Worm (Caenorhabditis elegans) whole organism, early embryonic: ENCODE data around the gene igcm-2.

Experiments
- B0310.2 ChIP-seq: sonication (generic microtip); optimal IDR thresholded peaks from 2 replicates; lab custom pipeline; 2016; ENCODE audit warnings: mild to moderate bottlenecking, missing genetic modification characterization, missing compliant biosample characterization
- F13C5.2 ChIP-seq: sonication (generic microtip); optimal IDR thresholded peaks from 2 replicates; lab custom pipeline; 2017; ENCODE audit warnings: mild to moderate bottlenecking, missing genetic modification characterization, inconsistent platforms, missing compliant biosample characterization
- aly-1 ChIP-seq: sonication (generic microtip); optimal IDR thresholded peaks from 2 replicates; lab custom pipeline; 2016; ENCODE audit warnings: missing genetic modification characterization, missing compliant biosample characterization
- ama-1 ChIP-seq: fragments of 150-350 bp; optimal IDR thresholded peaks from 2 replicates; lab custom pipeline; 2014
- ceh-13 ChIP-seq: fragments of 200-800 bp; sonication (Bioruptor generic); optimal IDR thresholded peaks from 2 replicates; lab custom pipeline; 2018; ENCODE audit warnings: mild to moderate bottlenecking, missing genetic modification characterization, missing compliant biosample characterization
- ceh-36 ChIP-seq: sonication (generic microtip); optimal IDR thresholded peaks from 2 replicates; lab custom pipeline; 2016; ENCODE audit warnings: missing genetic modification characterization, inconsistent platforms, missing compliant biosample characterization
- ets-7 ChIP-seq: sonication (generic microtip); optimal IDR thresholded peaks from 2 replicates; lab custom pipeline; 2016; ENCODE audit warnings: missing genotype, missing genetic modification characterization, missing compliant biosample characterization
- flt-1 ChIP-seq: fragments of 200-800 bp; sonication (Bioruptor generic); IDR thresholded peaks from 2 replicates; pipeline ENCODE4 v1.3.6; 2022; ENCODE audit warnings: missing genetic modification characterization, missing compliant biosample characterization
- hmbx-1 ChIP-seq: sonication (generic microtip); optimal IDR thresholded peaks from 2 replicates; lab custom pipeline; 2016; ENCODE audit warnings: mild to moderate bottlenecking, missing genetic modification characterization, missing compliant biosample characterization
- hmg-4 ChIP-seq: fragments of 200-800 bp; sonication (Bioruptor generic); optimal IDR thresholded peaks from 2 replicates; lab custom pipeline; 2018; ENCODE audit warnings: mild to moderate bottlenecking, missing genetic modification characterization, missing compliant biosample characterization
- hnd-1 ChIP-seq: sonication (generic microtip); optimal IDR thresholded peaks from 2 replicates; lab custom pipeline; 2016; ENCODE audit warnings: missing genetic modification characterization, missing compliant biosample characterization
- pes-1 ChIP-seq: fragments of 200-800 bp; sonication (Bioruptor generic); IDR thresholded peaks from 2 replicates; pipeline ENCODE4 v1.3.6; 2022; ENCODE audit warnings: missing genetic modification reagents, missing genetic modification characterization, missing compliant biosample characterization
- scrt-1 ChIP-seq: fragments of 200-800 bp; sonication (Bioruptor generic); IDR thresholded peaks from 2 replicates; pipeline ENCODE4 v1.3.6; 2022; ENCODE audit warnings: missing genetic modification characterization, missing compliant biosample characterization
- sea-1 ChIP-seq: fragments of 200-800 bp; sonication (Bioruptor generic); conservative IDR thresholded peaks from 2 replicates; pipeline ENCODE4 v1.3.6; 2022; ENCODE audit warnings: missing genetic modification characterization, missing compliant biosample characterization
- tbx-11 ChIP-seq: fragments of 200-800 bp; sonication (Bioruptor generic); IDR thresholded peaks from 2 replicates; pipeline ENCODE4 v1.3.6; 2022; ENCODE audit warnings: missing genetic modification characterization, missing compliant biosample characterization
- tbx-37 ChIP-seq: fragments of 200-800 bp; sonication (Bioruptor generic); conservative IDR thresholded peaks from 2 replicates; pipeline ENCODE4 v1.3.6; 2022; ENCODE audit warnings: missing genetic modification reagents, missing genetic modification characterization, missing compliant biosample characterization
- tra-4 ChIP-seq: sonication (generic microtip); optimal IDR thresholded peaks from 2 replicates; lab custom pipeline; 2017; ENCODE audit warnings: missing genetic modification characterization, missing compliant biosample characterization

The igcm-2 gene

ce11 chrX:6408286-6408685 is 16.9 kb upstream of the igcm-2 start:
- no peak for TF ChIP-seq ama-1 (lab: Kevin White, UChicago)
- TF ChIP-seq aly-1, result no peak
- no peak for TF ChIP-seq flt-1
- TF ChIP-seq hnd-1 (tag; lab: Kevin White, UChicago), result no peak
- TF ChIP-seq tbx-11 (GFP tag; lab: Robert Waterston, UW), result no peak
- no peak for TF ChIP-seq tbx-37 (GFP tag; lab: Robert Waterston, UW)
- no peak for TF ChIP-seq hmbx-1
- TF ChIP-seq tra-4 (tag; lab: Kevin White, UChicago), result no peak
- TF ChIP-seq B0310.2 (tag; lab: Kevin White, UChicago), result no peak
- no peak for TF ChIP-seq F13C5.2 (tag; lab: Kevin White, UChicago)
- TF ChIP-seq ceh-13, result no peak
- TF ChIP-seq ceh-36 (tag; lab: Kevin White, UChicago), result no peak

- TF ChIP-seq ceh-36 (tag; lab: Kevin White, UChicago), result no peak
- no peak for TF ChIP-seq F13C5.2 (tag; lab: Kevin White, UChicago)
- no peak for TF ChIP-seq hnd-1 (tag; lab: Kevin White, UChicago)
- no peak for TF ChIP-seq ets-7 (tag; lab: Kevin White, UChicago)
- TF ChIP-seq ceh-13, result no peak
- no peak for TF ChIP-seq scrt-1 (GFP tag; lab: Robert Waterston, UW)
- no peak for TF ChIP-seq flt-1
- TF ChIP-seq sea-1 (GFP tag; lab: Robert Waterston, UW), result no peak
- TF ChIP-seq tra-4 (tag; lab: Kevin White, UChicago), result no peak
- no peak for TF ChIP-seq hmbx-1
- TF ChIP-seq aly-1, result no peak
- no peak for TF ChIP-seq B0310.2 (tag; lab: Kevin White, UChicago)
- TF ChIP-seq tbx-11 (GFP tag; lab: Robert Waterston, UW), result no peak
- TF ChIP-seq pes-1 (GFP tag; lab: Robert Waterston, UW), result no peak
These were observed 16.4 kb upstream of the igcm-2 start for ce11 chrX:6407805-6408204.

- no peak for TF ChIP-seq sea-1 (GFP tag; lab: Robert Waterston, UW)
- TF ChIP-seq tbx-37 (GFP tag; lab: Robert Waterston, UW), result no peak
- TF ChIP-seq hnd-1 (tag; lab: Kevin White, UChicago), result no peak
- no peak for TF ChIP-seq scrt-1 (GFP tag; lab: Robert Waterston, UW)
- TF ChIP-seq B0310.2 (tag; lab: Kevin White, UChicago), result no peak
- TF ChIP-seq ceh-13, result no peak
- no peak for TF ChIP-seq hmbx-1
- TF ChIP-seq ets-7 (tag; lab: Kevin White, UChicago), result no peak
- TF ChIP-seq F13C5.2 (tag; lab: Kevin White, UChicago), result no peak
- no peak for TF ChIP-seq aly-1
- no peak for TF ChIP-seq ama-1 (lab: Kevin White, UChicago)
- TF ChIP-seq tra-4 (tag; lab: Kevin White, UChicago), result no peak
- TF ChIP-seq ceh-36 (tag; lab: Kevin White, UChicago), result no peak
- TF ChIP-seq tbx-11 (GFP tag; lab: Robert Waterston, UW), result no peak
These were observed 14.5 kb upstream of the igcm-2 start for ce11 chrX:6405905-6406304.

- TF ChIP-seq pes-1 (GFP tag; lab: Robert Waterston, UW) (no peak), B0310.2 (tag; lab: Kevin White, UChicago) (no peak), tbx-11 (GFP tag; lab: Robert Waterston, UW) (no peak), scrt-1 (GFP tag; lab: Robert Waterston, UW) (no peak), ets-7 (tag; lab: Kevin White, UChicago) (no peak), hmg-4 (no peak), flt-1 (no peak), aly-1 (no peak), ceh-36 (tag; lab: Kevin White, UChicago) (no peak), ama-1 (lab: Kevin White, UChicago) (no peak), tbx-37 (GFP tag; lab: Robert Waterston, UW) (no peak), hnd-1 (tag; lab: Kevin White, UChicago) (no peak), ceh-13 (no peak), F13C5.2 (tag; lab: Kevin White, UChicago) (no peak), hmbx-1 (no peak), sea-1 (GFP tag; lab: Robert Waterston, UW) (no peak), tra-4 (tag; lab: Kevin White, UChicago) (no peak)
These were observed 11.7 kb upstream of the igcm-2 start, which contains the start of gene glt-4 for ce11 chrX:6403122-6403521. Gene glt-4, plus strand, starts transcription at chrX:6403422.

ce11 chrX:6399450-6399849 is 8.1 kb upstream of the igcm-2 start:
- no peak for TF ChIP-seq flt-1
- no peak for TF ChIP-seq B0310.2 (tag; lab: Kevin White, UChicago)
- TF ChIP-seq F13C5.2 (tag; lab: Kevin White, UChicago), result no peak
- TF ChIP-seq sea-1 (GFP tag; lab: Robert Waterston, UW), result no peak
- no peak for TF ChIP-seq ets-7 (tag; lab: Kevin White, UChicago)
- no peak for TF ChIP-seq ceh-36 (tag; lab: Kevin White, UChicago)
- TF ChIP-seq hmbx-1, result no peak
- no peak for TF ChIP-seq pes-1 (GFP tag; lab: Robert Waterston, UW)
- no peak for TF ChIP-seq ama-1 (lab: Kevin White, UChicago)
- no peak for TF ChIP-seq hmg-4
- TF ChIP-seq tbx-11 (GFP tag; lab: Robert Waterston, UW), result no peak
- no peak for TF ChIP-seq ceh-13
- TF ChIP-seq aly-1, result no peak
- no peak for TF ChIP-seq tbx-37 (GFP tag; lab: Robert Waterston, UW)
- no peak for TF ChIP-seq tra-4 (tag; lab: Kevin White, UChicago)
- TF ChIP-seq scrt-1 (GFP tag; lab: Robert Waterston, UW), result no peak

ce11 chrX:6388639-6389038 is 2.8 kb downstream of the igcm-2 start:
- no peak for TF ChIP-seq scrt-1 (GFP tag; lab: Robert Waterston, UW)
- no peak for TF ChIP-seq hmbx-1
- TF ChIP-seq aly-1, result no peak
- no peak for TF ChIP-seq sea-1 (GFP tag; lab: Robert Waterston, UW)
- no peak for TF ChIP-seq F13C5.2 (tag; lab: Kevin White, UChicago)
- no peak for TF ChIP-seq ets-7 (tag; lab: Kevin White, UChicago)
- TF ChIP-seq tbx-11 (GFP tag; lab: Robert Waterston, UW), result no peak
- no peak for TF ChIP-seq tbx-37 (GFP tag; lab: Robert Waterston, UW)
- no peak for TF ChIP-seq flt-1
- no peak for TF ChIP-seq B0310.2 (tag; lab: Kevin White, UChicago)
- no peak for TF ChIP-seq hnd-1 (tag; lab: Kevin White, UChicago)
- no peak for TF ChIP-seq pes-1 (GFP tag; lab: Robert Waterston, UW)
- TF ChIP-seq hmg-4, result no peak
- no peak for TF ChIP-seq tra-4 (tag; lab: Kevin White, UChicago)
- no peak for TF ChIP-seq ama-1 (lab: Kevin White, UChicago)
- no peak for TF ChIP-seq ceh-36 (tag; lab: Kevin White, UChicago)
- TF ChIP-seq ceh-13, result no peak
